Worm (Caenorhabditis elegans) whole organism, young adult: Measurements from ENCODE around the gene aexr-1.
A peak's percentile ranks its signal among the peaks of the same experiment; 100 is the strongest.

Experiments
- B0019.2 ChIP-seq: fragments of 200-800 bp; sonication (Bioruptor generic); conservative IDR thresholded peaks from 2 replicates; pipeline ENCODE4 v1.3.6; 2022; ENCODE audit warnings: missing genetic modification reagents, missing genetic modification characterization, missing compliant biosample characterization
- B0336.3 ChIP-seq: fragments of 200-800 bp; sonication (Bioruptor generic); IDR thresholded peaks from 2 replicates; pipeline ENCODE4 v1.3.6; 2022; ENCODE audit warnings: missing genetic modification characterization, missing compliant biosample characterization
- F22D6.2 ChIP-seq: sonication (generic microtip); optimal IDR thresholded peaks from 2 replicates; lab custom pipeline; 2016; ENCODE audit warnings: mild to moderate bottlenecking, missing genetic modification characterization, missing compliant biosample characterization
- F23B12.7 ChIP-seq: sonication (generic microtip); optimal IDR thresholded peaks from 2 replicates; lab custom pipeline; 2017; ENCODE audit warnings: missing genetic modification characterization, mild to moderate bottlenecking, missing compliant biosample characterization, antibody characterized with exemption, moderate library complexity; ENCODE audit not compliant: insufficient read depth
- F49E8.2 ChIP-seq: sonication (generic microtip); optimal IDR thresholded peaks from 3 replicates; lab custom pipeline; 2017; ENCODE audit warnings: missing genetic modification characterization, mild to moderate bottlenecking, missing compliant biosample characterization, antibody characterized with exemption, moderate library complexity; ENCODE audit not compliant: insufficient read depth
- F57A8.1 ChIP-seq: fragments of 200-800 bp; sonication (Bioruptor generic); optimal IDR thresholded peaks from 2 replicates; lab custom pipeline; 2018; ENCODE audit warnings: mild to moderate bottlenecking, missing genetic modification characterization, moderate library complexity, missing compliant biosample characterization
- Y53G8AR.9 ChIP-seq: fragments of 200-800 bp; sonication (Bioruptor generic); conservative IDR thresholded peaks from 2 replicates; pipeline ENCODE4 v1.3.6; 2022; ENCODE audit warnings: missing genetic modification reagents, missing genetic modification characterization, missing compliant biosample characterization
- Y79H2A.3 ChIP-seq: fragments of 200-800 bp; sonication (Bioruptor generic); conservative IDR thresholded peaks from 2 replicates; pipeline ENCODE4 v1.3.6; 2022; ENCODE audit warnings: missing genetic modification reagents, missing genetic modification characterization, missing compliant biosample characterization
- Y95B8A.8 ChIP-seq: fragments of 200-800 bp; sonication (Bioruptor generic); IDR thresholded peaks from 2 replicates; pipeline ENCODE4 v1.3.6; 2022; ENCODE audit warnings: missing genetic modification reagents, missing genetic modification characterization, missing compliant biosample characterization
- ama-1 ChIP-seq, 3 experiments: fragments of 150-350 bp in 1 of 3; sonication (generic microtip) in 2 of 3; optimal IDR thresholded peaks; 2 replicates each; lab custom pipeline; 2014 to 2018; ENCODE audit warnings: missing biosample characterization in 2 of 3, missing genetic modification characterization in 2 of 3, missing genetic modification reagents in 2 of 3
- attf-3 ChIP-seq: fragments of 200-800 bp; sonication (Bioruptor generic); conservative IDR thresholded peaks from 2 replicates; pipeline ENCODE4 v1.3.6; 2022; ENCODE audit warnings: missing genetic modification reagents, missing genetic modification characterization, missing compliant biosample characterization
- attf-6 ChIP-seq: fragments of 200-800 bp; sonication (Bioruptor generic); IDR thresholded peaks from 2 replicates; pipeline ENCODE4 v1.3.6; 2022; ENCODE audit warnings: missing genetic modification reagents, missing genetic modification characterization, missing compliant biosample characterization
- bed-1 ChIP-seq: fragments of 200-800 bp; sonication (Bioruptor generic); IDR thresholded peaks from 2 replicates; pipeline ENCODE4 v1.3.6; 2022; ENCODE audit warnings: missing genetic modification reagents, missing genetic modification characterization, missing compliant biosample characterization
- die-1 ChIP-seq: sonication (generic microtip); optimal IDR thresholded peaks from 2 replicates; lab custom pipeline; 2016; ENCODE audit warnings: missing genotype, mild to moderate bottlenecking, missing genetic modification characterization, missing compliant biosample characterization
- dox-1 ChIP-seq: fragments of 200-800 bp; sonication (Bioruptor generic); IDR thresholded peaks from 2 replicates; pipeline ENCODE4 v1.3.6; 2022; ENCODE audit warnings: missing genetic modification reagents, missing genetic modification characterization, missing compliant biosample characterization
- dpl-1 ChIP-seq: fragments of 150-350 bp; optimal IDR thresholded peaks from 2 replicates; lab custom pipeline; 2014; ENCODE audit warnings: missing biosample characterization, missing genetic modification reagents, missing genetic modification characterization
- efl-1 ChIP-seq: fragments of 150-350 bp; optimal IDR thresholded peaks from 2 replicates; lab custom pipeline; 2014; ENCODE audit warnings: missing biosample characterization, missing genetic modification reagents, missing genetic modification characterization
- egl-18 ChIP-seq: fragments of 200-800 bp; sonication (Bioruptor generic); IDR thresholded peaks from 2 replicates; pipeline ENCODE4 v1.3.6; 2022; ENCODE audit warnings: missing genetic modification reagents, missing genetic modification characterization, missing compliant biosample characterization
- egl-44 ChIP-seq: fragments of 200-800 bp; sonication (Bioruptor generic); IDR thresholded peaks from 2 replicates; pipeline ENCODE4 v1.3.6; 2022; ENCODE audit warnings: missing genetic modification reagents, missing genetic modification characterization, missing compliant biosample characterization
- ekl-4 ChIP-seq: fragments of 200-800 bp; sonication (Bioruptor generic); IDR thresholded peaks from 2 replicates; pipeline ENCODE4 v1.3.6; 2022; ENCODE audit warnings: missing genetic modification reagents, missing genetic modification characterization, missing compliant biosample characterization
- ets-4 ChIP-seq: fragments of 200-800 bp; sonication (Bioruptor generic); optimal IDR thresholded peaks from 2 replicates; lab custom pipeline; 2018; ENCODE audit warnings: mild to moderate bottlenecking, missing genetic modification characterization, missing compliant biosample characterization
- hmg-1.2 ChIP-seq: fragments of 200-800 bp; sonication (Bioruptor generic); IDR thresholded peaks from 2 replicates; pipeline ENCODE4 v1.3.6; 2022; ENCODE audit warnings: missing genetic modification reagents, missing genetic modification characterization, missing compliant biosample characterization
- hmg-20 ChIP-seq: fragments of 200-800 bp; sonication (Bioruptor generic); IDR thresholded peaks from 2 replicates; pipeline ENCODE4 v1.3.6; 2022; ENCODE audit warnings: missing genetic modification reagents, missing genetic modification characterization, missing compliant biosample characterization
- hsf-1 ChIP-seq: fragments of 200-800 bp; sonication (Bioruptor generic); IDR thresholded peaks from 2 replicates; pipeline ENCODE4 v1.3.6; 2022; ENCODE audit warnings: missing genetic modification reagents, missing genetic modification characterization, missing compliant biosample characterization
- lin-26 ChIP-seq: fragments of 200-800 bp; sonication (Bioruptor generic); IDR thresholded peaks from 2 replicates; pipeline ENCODE4 v1.3.6; 2022; ENCODE audit warnings: missing genetic modification reagents, missing genetic modification characterization, missing compliant biosample characterization
- madf-10 ChIP-seq: sonication (generic microtip); optimal IDR thresholded peaks from 2 replicates; lab custom pipeline; 2016; ENCODE audit warnings: mild to moderate bottlenecking, missing genetic modification characterization, missing compliant biosample characterization
- madf-3 ChIP-seq: fragments of 200-800 bp; sonication (Bioruptor generic); IDR thresholded peaks from 2 replicates; pipeline ENCODE4 v1.3.6; 2022; ENCODE audit warnings: missing genetic modification reagents, missing genetic modification characterization, missing compliant biosample characterization
- madf-6 ChIP-seq: fragments of 200-800 bp; sonication (Bioruptor generic); IDR thresholded peaks from 2 replicates; pipeline ENCODE4 v1.3.6; 2022; ENCODE audit warnings: missing genetic modification reagents, missing genetic modification characterization, missing compliant biosample characterization
- mcd-1 ChIP-seq: fragments of 200-800 bp; sonication (Bioruptor generic); IDR thresholded peaks from 2 replicates; pipeline ENCODE4 v1.3.6; 2022; ENCODE audit warnings: missing genetic modification reagents, missing genetic modification characterization, missing compliant biosample characterization
- mes-4 ChIP-seq: sonication (generic microtip); optimal IDR thresholded peaks from 2 replicates; lab custom pipeline; 2016; ENCODE audit warnings: missing genotype, missing genetic modification characterization, missing compliant biosample characterization
- nfya-1 ChIP-seq: sonication (generic microtip); optimal IDR thresholded peaks from 2 replicates; lab custom pipeline; 2017; ENCODE audit warnings: antibody characterized with exemption, missing compliant biosample characterization, missing genetic modification characterization, borderline replicate concordance; ENCODE audit not compliant: insufficient read depth
- nhr-120 ChIP-seq: fragments of 200-800 bp; sonication (Bioruptor generic); IDR thresholded peaks from 2 replicates; pipeline ENCODE4 v1.3.6; 2022; ENCODE audit warnings: missing genetic modification characterization, missing compliant biosample characterization
- nhr-27 ChIP-seq: fragments of 200-800 bp; sonication (Bioruptor generic); optimal IDR thresholded peaks from 2 replicates; lab custom pipeline; 2018; ENCODE audit warnings: mild to moderate bottlenecking, missing genetic modification characterization, moderate library complexity, missing compliant biosample characterization
- nhr-80 ChIP-seq: sonication (generic microtip); optimal IDR thresholded peaks from 2 replicates; lab custom pipeline; 2016; ENCODE audit warnings: missing genetic modification characterization, missing compliant biosample characterization
- nhr-90 ChIP-seq: sonication (generic microtip); optimal IDR thresholded peaks from 2 replicates; lab custom pipeline; 2016; ENCODE audit warnings: missing genotype, mild to moderate bottlenecking, missing genetic modification characterization, missing compliant biosample characterization
- pbrm-1 ChIP-seq: fragments of 200-800 bp; sonication (Bioruptor generic); IDR thresholded peaks from 2 replicates; pipeline ENCODE4 v1.3.6; 2022; ENCODE audit warnings: missing genetic modification reagents, missing genetic modification characterization, missing compliant biosample characterization
- pha-4 ChIP-seq: fragments of 150-350 bp; sonication (generic microtip); optimal IDR thresholded peaks from 2 replicates; lab custom pipeline; 2014; ENCODE audit warnings: missing biosample characterization, missing genetic modification reagents, missing genetic modification characterization
- repo-1 ChIP-seq: sonication (generic microtip); optimal IDR thresholded peaks from 2 replicates; lab custom pipeline; 2017; ENCODE audit warnings: mild to moderate bottlenecking, missing genetic modification characterization, missing compliant biosample characterization
- sea-2 ChIP-seq: fragments of 200-800 bp; sonication (Bioruptor generic); IDR thresholded peaks from 2 replicates; pipeline ENCODE4 v1.3.6; 2022; ENCODE audit warnings: missing genetic modification characterization, missing compliant biosample characterization
- snpc-4 ChIP-seq, 5 experiments: fragments of 150-350 bp in 1 of 5; sonication (generic microtip) in 4 of 5; optimal IDR thresholded peaks; 2 replicates each; lab custom pipeline; 2014 to 2018; ENCODE audit warnings: missing genetic modification characterization in 5 of 5, missing biosample characterization in 3 of 5, antibody characterized with exemption in 2 of 5, mild to moderate bottlenecking in 2 of 5, missing compliant biosample characterization in 2 of 5, missing genotype in 2 of 5, moderate library complexity in 2 of 5, missing genetic modification reagents in 1 of 5
- tbx-9 ChIP-seq: sonication (generic microtip); optimal IDR thresholded peaks from 2 replicates; lab custom pipeline; 2016; ENCODE audit warnings: borderline replicate concordance, missing genetic modification characterization, inconsistent platforms, missing compliant biosample characterization
- tlf-1 ChIP-seq: fragments of 200-800 bp; sonication (Bioruptor generic); optimal IDR thresholded peaks from 2 replicates; lab custom pipeline; 2018; ENCODE audit warnings: mild to moderate bottlenecking, missing genetic modification characterization, missing compliant biosample characterization
- unc-130 ChIP-seq: sonication (generic microtip); optimal IDR thresholded peaks from 2 replicates; lab custom pipeline; 2016; ENCODE audit warnings: missing genetic modification reagents, missing genetic modification characterization, missing compliant biosample characterization
- unc-62 ChIP-seq: fragments of 150-350 bp; optimal IDR thresholded peaks from 2 replicates; lab custom pipeline; 2014; ENCODE audit warnings: missing biosample characterization, missing genetic modification reagents, missing genetic modification characterization
- ztf-18 ChIP-seq: sonication (generic microtip); optimal IDR thresholded peaks from 2 replicates; lab custom pipeline; 2016; ENCODE audit warnings: missing genotype, mild to moderate bottlenecking, missing genetic modification characterization, missing compliant biosample characterization
- ztf-25 ChIP-seq: fragments of 200-800 bp; sonication (Bioruptor generic); IDR thresholded peaks from 2 replicates; pipeline ENCODE4 v1.3.6; 2022; ENCODE audit warnings: missing genetic modification reagents, missing genetic modification characterization, missing compliant biosample characterization
- ztf-26 ChIP-seq: sonication (generic microtip); optimal IDR thresholded peaks from 2 replicates; lab custom pipeline; 2017; ENCODE audit warnings: missing genetic modification characterization, missing compliant biosample characterization

Gene aexr-1

DNA sequence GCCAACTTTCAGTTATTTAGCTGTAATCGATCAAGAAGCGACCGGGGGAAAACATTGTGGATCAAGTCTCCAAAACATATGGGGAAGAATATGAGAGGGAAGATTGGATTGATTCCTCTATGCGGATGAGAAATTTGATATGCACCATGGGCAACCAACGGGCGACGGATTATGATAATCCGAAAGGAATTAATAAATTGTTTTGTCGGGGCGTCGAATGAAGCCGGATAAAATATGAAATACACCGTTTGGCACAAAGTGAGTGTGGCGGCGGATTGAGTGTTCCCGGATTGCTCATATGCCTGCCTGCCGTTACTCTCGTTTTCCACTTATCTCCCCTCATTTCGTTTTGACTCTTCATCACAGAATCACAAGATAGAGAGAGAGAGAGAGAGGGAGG is 25.8 kb downstream of the aexr-1 start (continued):
- TF ChIP-seq tlf-1 (GFP tag; lab: Kevin White, UChicago) (peak; percentile 57), snpc-4 (GFP tag; optimal IDR thresholded peaks at IDR 0.05; lab: Kevin White, UChicago) (no peak), snpc-4 (tag; optimal IDR thresholded peaks at IDR 0.05; lab: Kevin White, UChicago) (no peak), unc-62 (GFP tag; lab: Kevin White, UChicago) (no peak), dpl-1 (GFP tag; lab: Kevin White, UChicago) (no peak), attf-3 (GFP tag; lab: Robert Waterston, UW) (no peak), sea-2 (GFP tag; lab: Robert Waterston, UW) (no peak), ztf-25 (GFP tag; lab: Robert Waterston, UW) (no peak), B0336.3 (GFP tag; lab: Robert Waterston, UW) (peak; percentile 78), unc-130 (GFP tag; lab: Kevin White, UChicago) (no peak), nhr-27 (tag; lab: Kevin White, UChicago) (no peak), ztf-26 (tag; lab: Kevin White, UChicago) (no peak), die-1 (tag; lab: Kevin White, UChicago) (no peak), ama-1 (optimal IDR thresholded peaks at IDR 0.05; lab: Kevin White, UChicago) (no peak), ama-1 (GFP tag; optimal IDR thresholded peaks at IDR 0.05; lab: Kevin White, UChicago) (no peak), ztf-18 (tag; lab: Kevin White, UChicago) (no peak), nhr-90 (tag; lab: Kevin White, UChicago) (no peak), bed-1 (GFP tag; lab: Robert Waterston, UW) (no peak), mes-4 (tag; lab: Kevin White, UChicago) (no peak), attf-6 (no peak), hmg-1.2 (GFP tag; lab: Robert Waterston, UW) (peak; percentile 4; the same call in 1 of the 2 replicates), efl-1 (GFP tag; lab: Kevin White, UChicago) (no peak)

DNA sequence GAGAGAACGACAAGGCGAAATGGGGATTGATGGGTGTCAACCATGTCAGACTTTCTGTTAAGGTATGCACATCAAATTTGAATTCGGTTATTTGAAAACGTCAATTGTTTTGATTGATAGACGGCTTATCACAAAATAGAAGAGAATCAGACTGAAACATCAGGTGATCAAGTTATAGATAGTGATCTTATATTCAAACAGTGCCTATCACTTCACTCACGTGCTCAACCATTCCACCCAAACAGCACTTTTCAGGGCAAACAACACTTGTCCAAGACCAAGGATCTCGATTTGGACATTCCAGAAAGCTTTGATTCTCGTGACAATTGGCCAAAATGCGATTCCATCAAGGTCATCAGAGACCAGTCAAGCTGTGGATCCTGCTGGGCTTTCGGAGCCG is 27.5 kb downstream of the aexr-1 start:
- TF ChIP-seq F49E8.2, result no peak
- no peak for TF ChIP-seq lin-26 (GFP tag; lab: Robert Waterston, UW)
- 0 out of 2 replicates have a peak, but pooled peaks have one; percentile 18 for TF ChIP-seq hsf-1 (GFP tag; lab: Robert Waterston, UW)
- no peak for TF ChIP-seq tbx-9 (tag; lab: Kevin White, UChicago)
- TF ChIP-seq ekl-4, result no peak
- TF ChIP-seq madf-3 (GFP tag; lab: Robert Waterston, UW), result no peak
- no peak for TF ChIP-seq hmg-20 (GFP tag; lab: Robert Waterston, UW)
- no peak for TF ChIP-seq egl-18 (GFP tag; lab: Robert Waterston, UW)
- no peak for TF ChIP-seq mcd-1 (GFP tag; lab: Robert Waterston, UW)
- peak; percentile 59 for TF ChIP-seq Y53G8AR.9 (GFP tag; lab: Robert Waterston, UW)
- no peak for TF ChIP-seq F22D6.2 (tag; lab: Kevin White, UChicago)
- TF ChIP-seq nfya-1 (tag; lab: Kevin White, UChicago), result no peak
- TF ChIP-seq ama-1 (optimal IDR thresholded peaks at IDR 0.05; lab: Kevin White, UChicago), result no peak
- no peak for TF ChIP-seq ama-1 (GFP tag; optimal IDR thresholded peaks at IDR 0.05; lab: Kevin White, UChicago)
- TF ChIP-seq nhr-90 (tag; lab: Kevin White, UChicago), result no peak
- peak; percentile 29 for TF ChIP-seq ets-4 (GFP tag; lab: Kevin White, UChicago)
- no peak for TF ChIP-seq pbrm-1 (GFP tag; lab: Robert Waterston, UW)
- no peak for TF ChIP-seq F23B12.7 (tag; lab: Kevin White, UChicago)
- no peak for TF ChIP-seq mes-4 (tag; lab: Kevin White, UChicago)
- no peak for TF ChIP-seq F57A8.1 (GFP tag; lab: Kevin White, UChicago)
- no peak for TF ChIP-seq Y79H2A.3
- TF ChIP-seq B0336.3 (GFP tag; lab: Robert Waterston, UW), result no peak
- TF ChIP-seq madf-10, result no peak
- peak; percentile 40 for TF ChIP-seq repo-1 (tag; lab: Kevin White, UChicago)
- no peak for TF ChIP-seq nhr-120 (GFP tag; lab: Robert Waterston, UW)
- no peak for TF ChIP-seq egl-44 (GFP tag; lab: Robert Waterston, UW)
- TF ChIP-seq Y95B8A.8 (GFP tag; lab: Robert Waterston, UW), result no peak
- TF ChIP-seq madf-6 (GFP tag; lab: Robert Waterston, UW), result no peak
- TF ChIP-seq pha-4 (tag; lab: Kevin White, UChicago), result no peak
- no peak for TF ChIP-seq B0019.2 (GFP tag; lab: Robert Waterston, UW)
- no peak for TF ChIP-seq nhr-80 (tag; lab: Kevin White, UChicago)
- TF ChIP-seq dox-1 (GFP tag; lab: Robert Waterston, UW), result no peak
- no peak for TF ChIP-seq attf-6
